Worm (Caenorhabditis elegans): Measurements from ENCODE around the gene ptr-19.

DNA sequence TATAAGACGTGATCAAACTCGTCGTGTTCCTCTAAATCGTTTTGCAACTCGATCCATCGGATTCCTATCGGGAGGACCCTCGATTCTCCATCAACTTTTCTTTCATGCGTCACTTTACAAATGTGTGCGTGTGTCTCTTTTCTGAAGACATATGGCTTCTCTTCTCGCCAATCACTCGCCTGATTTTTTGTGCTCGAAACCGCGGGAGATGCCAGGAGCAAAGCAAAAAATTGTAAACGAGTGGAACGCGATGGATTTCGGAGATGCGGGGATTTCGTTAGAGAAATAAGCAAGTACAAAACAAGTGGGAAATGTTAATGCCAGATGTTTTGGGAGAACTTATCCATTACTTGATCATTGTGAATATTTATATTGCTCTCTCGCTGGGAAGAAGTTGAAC is 42.6 kb downstream of the ptr-19 start:
- peak; percentile 24 for TF ChIP-seq mep-1 (tag; optimal IDR thresholded peaks at IDR 0.05)
- no peak for TF ChIP-seq nhr-237 (tag; optimal IDR thresholded peaks at IDR 0.05)
- no peak for TF ChIP-seq ceh-82 (tag; optimal IDR thresholded peaks at IDR 0.05)
- TF ChIP-seq elt-3 (tag; optimal IDR thresholded peaks at IDR 0.05) = no peak
- TF ChIP-seq C04F5.9 (tag; optimal IDR thresholded peaks at IDR 0.05) = no peak
- no peak for TF ChIP-seq nhr-71 (tag; optimal IDR thresholded peaks at IDR 0.05)
- no peak for TF ChIP-seq snpc-4 (tag; optimal IDR thresholded peaks at IDR 0.05)
- TF ChIP-seq unc-86 (tag; optimal IDR thresholded peaks at IDR 0.05) = no peak
- TF ChIP-seq lsy-2 (tag; optimal IDR thresholded peaks at IDR 0.05) = peak in 1 of 2 experiments; percentile 49
- no peak for TF ChIP-seq unc-62 (GFP tag; optimal IDR thresholded peaks at IDR 0.05)
- TF ChIP-seq unc-130 (tag; optimal IDR thresholded peaks at IDR 0.05) = peak; percentile 5
- no peak for TF ChIP-seq tlp-1 (tag; optimal IDR thresholded peaks at IDR 0.05)
